Fruit fly (Drosophila melanogaster) whole organism, embryonic: ENCODE data around the gene CG13659.

Experiments used
- Aef1 ChIP-seq: fragments of 200-800 bp; sonication (Bioruptor generic); IDR thresholded peaks from 3 replicates; pipeline ENCODE4 v1.3.6; 2022; ENCODE audit warnings: missing biosample characterization, missing genetic modification characterization
- Atf6 ChIP-seq: fragments of 200-800 bp; sonication (Bioruptor generic); IDR thresholded peaks from 2 replicates; pipeline ENCODE4 v1.3.6; 2022; ENCODE audit warnings: missing biosample characterization, missing genetic modification characterization
- CG10565 ChIP-seq: fragments of 200-800 bp; sonication (Bioruptor generic); optimal IDR thresholded peaks from 3 replicates; lab custom pipeline; 2016; ENCODE audit warnings: missing biosample characterization, mild to moderate bottlenecking, missing genetic modification characterization
- CG10654 ChIP-seq: fragments of 200-800 bp; sonication (Bioruptor generic); optimal IDR thresholded peaks from 2 replicates; lab custom pipeline; 2016; ENCODE audit warnings: missing biosample characterization, missing genetic modification characterization
- CG13624 ChIP-seq: fragments of 200-800 bp; sonication (Bioruptor generic); optimal IDR thresholded peaks from 2 replicates; lab custom pipeline; 2016; ENCODE audit warnings: missing biosample characterization, missing genetic modification characterization
- CG18476 ChIP-seq: fragments of 200-800 bp; sonication (Bioruptor generic); optimal IDR thresholded peaks from 2 replicates; lab custom pipeline; 2016; ENCODE audit warnings: missing biosample characterization, mild to moderate bottlenecking, missing genetic modification characterization
- CG18599 ChIP-seq: fragments of 200-800 bp; sonication (Bioruptor generic); optimal IDR thresholded peaks from 3 replicates; lab custom pipeline; 2017; ENCODE audit warnings: missing biosample characterization, missing genetic modification characterization, mild to moderate bottlenecking, moderate library complexity, missing genetic modification reagents
- CG18619 ChIP-seq: fragments of 200-800 bp; sonication (Bioruptor generic); optimal IDR thresholded peaks from 3 replicates; lab custom pipeline; 2017; ENCODE audit warnings: missing biosample characterization, mild to moderate bottlenecking, missing genetic modification characterization
- CG30020 ChIP-seq: fragments of 200-800 bp; optimal IDR thresholded peaks from 2 replicates; lab custom pipeline; 2019; ENCODE audit warnings: missing biosample characterization, mild to moderate bottlenecking, missing genetic modification characterization, moderate library complexity
- CG3163 ChIP-seq: fragments of 200-800 bp; sonication (Bioruptor generic); optimal IDR thresholded peaks from 3 replicates; lab custom pipeline; 2016; ENCODE audit warnings: missing biosample characterization, missing genetic modification characterization
- CG34422 ChIP-seq: fragments of 200-800 bp; sonication (Bioruptor generic); IDR thresholded peaks from 3 replicates; pipeline ENCODE4 v1.3.6; 2022; ENCODE audit warnings: missing biosample characterization, missing genetic modification characterization
- CG5180 ChIP-seq: fragments of 200-800 bp; sonication (Bioruptor generic); optimal IDR thresholded peaks from 3 replicates; lab custom pipeline; 2017; ENCODE audit warnings: missing biosample characterization, missing genetic modification characterization, mild to moderate bottlenecking, moderate library complexity, missing genetic modification reagents
- CG6854 ChIP-seq: fragments of 200-800 bp; sonication (Bioruptor generic); optimal IDR thresholded peaks from 3 replicates; lab custom pipeline; 2017; ENCODE audit warnings: missing biosample characterization, mild to moderate bottlenecking, missing genetic modification characterization
- CG7357 ChIP-seq: fragments of 200-800 bp; sonication (Bioruptor generic); IDR thresholded peaks from 3 replicates; pipeline ENCODE4 v1.3.6; 2022; ENCODE audit warnings: missing biosample characterization, missing genetic modification characterization
- CG9817 ChIP-seq: fragments of 200-800 bp; sonication (Bioruptor generic); optimal IDR thresholded peaks from 2 replicates; lab custom pipeline; 2018; ENCODE audit warnings: missing biosample characterization, mild to moderate bottlenecking, missing genetic modification characterization, moderate library complexity
- Dip2 ChIP-seq: fragments of 200-800 bp; sonication (Bioruptor generic); IDR thresholded peaks from 2 replicates; pipeline ENCODE4 v1.3.6; 2022; ENCODE audit warnings: missing biosample characterization, missing genetic modification characterization
- Drgx ChIP-seq: fragments of 200-800 bp; sonication (Bioruptor generic); IDR thresholded peaks from 2 replicates; pipeline ENCODE4 v1.3.6; 2022; ENCODE audit warnings: missing biosample characterization, missing genetic modification characterization
- HLH54F ChIP-seq: fragments of 200-800 bp; sonication (Bioruptor generic); optimal IDR thresholded peaks from 3 replicates; lab custom pipeline; 2016; ENCODE audit warnings: missing biosample characterization, missing genetic modification characterization
- Hmx ChIP-seq: fragments of 200-800 bp; sonication (Bioruptor generic); optimal IDR thresholded peaks from 2 replicates; lab custom pipeline; 2016; ENCODE audit warnings: missing biosample characterization, missing genetic modification characterization
- NFAT ChIP-seq: fragments of 200-800 bp; sonication (Bioruptor generic); IDR thresholded peaks from 2 replicates; pipeline ENCODE4 v1.3.6; 2022; ENCODE audit warnings: missing biosample characterization, missing genetic modification characterization
- Neu2 ChIP-seq: fragments of 200-800 bp; sonication (Bioruptor generic); optimal IDR thresholded peaks from 3 replicates; lab custom pipeline; 2016; ENCODE audit warnings: missing biosample characterization, missing genetic modification characterization, borderline replicate concordance
- Ravus ChIP-seq: fragments of 200-800 bp; sonication (Bioruptor generic); IDR thresholded peaks from 2 replicates; pipeline ENCODE4 v1.3.6; 2022; ENCODE audit warnings: missing biosample characterization, missing genetic modification characterization
- Scr ChIP-seq: fragments of 200-800 bp; sonication (Bioruptor generic); IDR thresholded peaks from 2 replicates; pipeline ENCODE4 v1.3.6; 2022; ENCODE audit warnings: missing biosample characterization, missing genetic modification characterization; ENCODE audit not compliant: partially characterized antibody
- Side ChIP-seq: fragments of 200-800 bp; sonication (Bioruptor generic); optimal IDR thresholded peaks from 2 replicates; lab custom pipeline; 2016; ENCODE audit warnings: missing biosample characterization, missing genetic modification characterization
- Spps ChIP-seq: fragments of 200-800 bp; sonication (Bioruptor generic); optimal IDR thresholded peaks from 2 replicates; lab custom pipeline; 2018; ENCODE audit warnings: missing biosample characterization, mild to moderate bottlenecking, missing genetic modification characterization
- cad ChIP-seq: fragments of >200 bp; optimal IDR thresholded peaks from 2 replicates; lab custom pipeline; 2017; ENCODE audit warnings: missing biosample characterization, missing genetic modification characterization
- cas ChIP-seq: fragments of 200-800 bp; sonication (Bioruptor generic); IDR thresholded peaks from 2 replicates; pipeline ENCODE4 v1.3.6; 2022; ENCODE audit warnings: missing biosample characterization, missing genetic modification characterization
- chif ChIP-seq, 2 experiments: fragments of 200-800 bp; sonication (Bioruptor generic); optimal IDR thresholded peaks; 3 replicates each; lab custom pipeline; 2016; ENCODE audit warnings: missing biosample characterization in 2 of 2, missing genetic modification characterization in 2 of 2
- chn ChIP-seq: fragments of 200-800 bp; sonication (Bioruptor generic); optimal IDR thresholded peaks from 2 replicates; lab custom pipeline; 2016; ENCODE audit warnings: missing biosample characterization, missing genetic modification characterization
- cwo ChIP-seq: fragments of 200-800 bp; sonication (Bioruptor generic); optimal IDR thresholded peaks from 3 replicates; lab custom pipeline; 2017; ENCODE audit warnings: missing biosample characterization, missing genetic modification characterization, mild to moderate bottlenecking, moderate library complexity, missing genetic modification reagents
- da ChIP-seq: fragments of 200-800 bp; sonication (Bioruptor generic); optimal IDR thresholded peaks from 2 replicates; lab custom pipeline; 2016; ENCODE audit warnings: missing biosample characterization, missing genetic modification characterization
- dan ChIP-seq: fragments of 200-800 bp; sonication (Bioruptor generic); IDR thresholded peaks from 2 replicates; pipeline ENCODE4 v1.3.6; 2022; ENCODE audit warnings: missing biosample characterization, missing genetic modification characterization
- dmrt11E ChIP-seq: fragments of 200-800 bp; sonication (Bioruptor generic); optimal IDR thresholded peaks from 3 replicates; lab custom pipeline; 2018; ENCODE audit warnings: missing biosample characterization, mild to moderate bottlenecking, missing genetic modification characterization, moderate library complexity
- esg ChIP-seq: fragments of 200-800 bp; sonication (Bioruptor generic); conservative IDR thresholded peaks from 2 replicates; pipeline ENCODE4 v1.3.6; 2022; ENCODE audit warnings: missing biosample characterization, missing genetic modification characterization
- eve ChIP-seq, 2 experiments: fragments of >200 bp; optimal IDR thresholded peaks; 2 replicates each; lab custom pipeline; 2017; ENCODE audit warnings: missing biosample characterization in 2 of 2, missing genetic modification characterization in 2 of 2
- eyg ChIP-seq: fragments of 200-800 bp; sonication (Bioruptor generic); optimal IDR thresholded peaks from 3 replicates; lab custom pipeline; 2016; ENCODE audit warnings: missing biosample characterization, missing genetic modification characterization
- ftz-f1 ChIP-seq: fragments of 200-800 bp; sonication (Bioruptor generic); optimal IDR thresholded peaks from 2 replicates; lab custom pipeline; 2016; ENCODE audit warnings: missing biosample characterization, missing genetic modification characterization
- gem ChIP-seq: fragments of 200-800 bp; sonication (Bioruptor generic); optimal IDR thresholded peaks from 2 replicates; lab custom pipeline; 2019; ENCODE audit warnings: missing biosample characterization, mild to moderate bottlenecking, missing genetic modification characterization, moderate library complexity
- hth ChIP-seq: fragments of >200 bp; optimal IDR thresholded peaks from 2 replicates; lab custom pipeline; 2017; ENCODE audit warnings: inconsistent platforms
- jing ChIP-seq: fragments of 200-800 bp; sonication (Bioruptor generic); optimal IDR thresholded peaks from 2 replicates; lab custom pipeline; 2018; ENCODE audit warnings: missing biosample characterization, mild to moderate bottlenecking, missing genetic modification characterization
- kni ChIP-seq: fragments of 200-800 bp; sonication (Bioruptor generic); optimal IDR thresholded peaks from 3 replicates; lab custom pipeline; 2017; ENCODE audit warnings: mild to moderate bottlenecking, missing biosample characterization, missing genetic modification reagents, missing genetic modification characterization
- nerfin-2 ChIP-seq: fragments of 200-800 bp; sonication (Bioruptor generic); IDR thresholded peaks from 2 replicates; pipeline ENCODE4 v1.3.6; 2022; ENCODE audit warnings: missing biosample characterization, missing genetic modification characterization; ENCODE audit not compliant: partially characterized antibody
- onecut ChIP-seq: fragments of 200-800 bp; sonication (Bioruptor generic); IDR thresholded peaks from 2 replicates; pipeline ENCODE4 v1.3.6; 2022; ENCODE audit warnings: missing biosample characterization, missing genetic modification characterization
- ranshi ChIP-seq: fragments of 200-800 bp; sonication (Bioruptor generic); IDR thresholded peaks from 2 replicates; pipeline ENCODE4 v1.3.6; 2022; ENCODE audit warnings: missing biosample characterization, missing genetic modification characterization
- ro ChIP-seq: fragments of 200-800 bp; sonication (Bioruptor generic); IDR thresholded peaks from 2 replicates; pipeline ENCODE4 v1.3.6; 2022; ENCODE audit warnings: missing biosample characterization, missing genetic modification characterization
- run ChIP-seq: fragments of 200-800 bp; sonication (Bioruptor generic); optimal IDR thresholded peaks from 3 replicates; lab custom pipeline; 2018; ENCODE audit warnings: missing biosample characterization, mild to moderate bottlenecking, missing genetic modification characterization
- sd ChIP-seq: fragments of 200-800 bp; sonication (Bioruptor generic); optimal IDR thresholded peaks from 3 replicates; lab custom pipeline; 2018; ENCODE audit warnings: missing biosample characterization, mild to moderate bottlenecking, missing genetic modification characterization, moderate library complexity
- so ChIP-seq: fragments of 200-800 bp; sonication (Bioruptor generic); IDR thresholded peaks from 3 replicates; pipeline ENCODE4 v1.3.6; 2022; ENCODE audit warnings: missing biosample characterization, missing genetic modification characterization
- tap ChIP-seq: fragments of 200-800 bp; optimal IDR thresholded peaks from 3 replicates; lab custom pipeline; 2019; ENCODE audit warnings: missing biosample characterization, mild to moderate bottlenecking, missing genetic modification characterization, moderate library complexity
- tio ChIP-seq: fragments of 200-800 bp; sonication (Bioruptor generic); optimal IDR thresholded peaks from 2 replicates; lab custom pipeline; 2017; ENCODE audit warnings: missing biosample characterization, missing genetic modification characterization, inconsistent platforms
- vvl ChIP-seq: fragments of 200-800 bp; sonication (Bioruptor generic); IDR thresholded peaks from 2 replicates; pipeline ENCODE4 v1.3.6; 2022; ENCODE audit warnings: missing biosample characterization, missing genetic modification characterization

Gene CG13659

DNA sequence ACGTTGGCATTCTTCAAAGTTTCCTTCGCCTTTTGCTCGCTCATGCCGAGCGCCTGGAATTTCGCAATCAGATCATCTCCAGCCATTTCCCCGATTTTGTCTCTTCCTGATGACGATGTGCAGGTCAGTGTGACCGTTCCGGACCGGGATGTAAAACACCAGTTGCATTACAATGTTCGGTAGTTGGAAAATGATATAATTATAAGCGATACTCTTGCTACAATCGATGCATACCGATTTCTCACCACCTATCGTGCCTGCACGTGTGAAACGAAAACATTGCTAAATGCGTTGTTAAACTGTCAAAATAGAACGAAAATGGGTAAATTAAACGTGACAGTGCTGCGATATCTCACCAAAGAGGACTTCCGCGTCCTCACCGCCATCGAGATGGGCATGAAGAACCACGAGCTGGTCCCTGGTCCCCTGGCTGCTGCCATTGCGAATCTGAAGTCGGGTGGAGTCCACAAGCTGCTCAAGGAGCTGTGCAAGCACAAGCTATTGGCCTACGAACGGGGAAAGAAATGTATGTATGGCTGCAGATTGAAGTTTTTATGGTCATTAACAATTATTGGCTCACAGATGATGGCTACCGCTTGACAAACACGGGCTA is 35.0 kb upstream of the CG13659 start, which contains the start of the genes GlnRS and RIOK2 (continued):
- no peak for TF ChIP-seq ftz-f1 (GFP tag; lab: Kevin White, UChicago)
- TF ChIP-seq CG34422 (GFP tag; lab: Robert Waterston, UW) = peak; percentile 85; the same call in 2 of the 3 replicates
- TF ChIP-seq jing (GFP tag; lab: Kevin White, UChicago) = no peak
- TF ChIP-seq gem (tag; lab: Kevin White, UChicago) = no peak
- TF ChIP-seq onecut (GFP tag; lab: Robert Waterston, UW) = no peak
- no peak for TF ChIP-seq CG9817 (tag; lab: Kevin White, UChicago)
- no peak for TF ChIP-seq CG18599 (GFP tag; lab: Kevin White, UChicago)
- no peak for TF ChIP-seq Drgx (GFP tag; lab: Robert Waterston, UW)
- TF ChIP-seq esg (GFP tag; lab: Robert Waterston, UW) = no peak
- peak; percentile 99 for TF ChIP-seq CG7357 (GFP tag; lab: Robert Waterston, UW)
- no peak; the same call in 1 of the 2 replicates for TF ChIP-seq NFAT
- peak; percentile 75 for TF ChIP-seq CG13624 (GFP tag; lab: Kevin White, UChicago)
- TF ChIP-seq Hmx (GFP tag; lab: Kevin White, UChicago) = no peak
- no peak for TF ChIP-seq hth (lab: Kevin White, UChicago)
- no peak for TF ChIP-seq HLH54F (GFP tag; lab: Kevin White, UChicago)
- peak; percentile 75; the same call in 1 of the 2 replicates for TF ChIP-seq nerfin-2 (GFP tag; lab: Robert Waterston, UW)
- no peak for TF ChIP-seq CG10565 (GFP tag; lab: Kevin White, UChicago)
- no peak for TF ChIP-seq CG5180 (GFP tag; lab: Kevin White, UChicago)
- TF ChIP-seq cad (GFP tag; lab: Kevin White, UChicago) = no peak
- peak; percentile 10 for TF ChIP-seq Neu2 (GFP tag; lab: Kevin White, UChicago)
- peak; percentile 94 for TF ChIP-seq CG30020
- no peak for TF ChIP-seq Aef1 (GFP tag; lab: Robert Waterston, UW)
- peak; percentile 94 for TF ChIP-seq Scr (GFP tag; lab: Robert Waterston, UW)
- TF ChIP-seq ro (GFP tag; lab: Robert Waterston, UW) = no peak
- TF ChIP-seq Atf6 = no peak
- no peak for TF ChIP-seq Ravus (GFP tag; lab: Robert Waterston, UW)
- no peak for TF ChIP-seq tap
- no peak for TF ChIP-seq kni
- no peak for TF ChIP-seq Dip2 (GFP tag; lab: Robert Waterston, UW)
- no peak for TF ChIP-seq CG3163 (GFP tag; lab: Kevin White, UChicago)
- no peak for TF ChIP-seq dan (GFP tag; lab: Robert Waterston, UW)
- TF ChIP-seq CG10654 (GFP tag; lab: Kevin White, UChicago) = no peak
- no peak for TF ChIP-seq dmrt11E (tag; lab: Kevin White, UChicago)
- TF ChIP-seq CG18476 (GFP tag; lab: Kevin White, UChicago) = no peak
- TF ChIP-seq eve (GFP tag; optimal IDR thresholded peaks at IDR 0.05; lab: Kevin White, UChicago) = no peak
- no peak for TF ChIP-seq chn (GFP tag; lab: Kevin White, UChicago)
- no peak for TF ChIP-seq da
- no peak for TF ChIP-seq run (tag; lab: Kevin White, UChicago)
- TF ChIP-seq sd (tag; lab: Kevin White, UChicago) = peak; percentile 66
- no peak for TF ChIP-seq CG6854
- TF ChIP-seq eyg (GFP tag; lab: Kevin White, UChicago) = no peak
- no peak for TF ChIP-seq chif (GFP tag; optimal IDR thresholded peaks at IDR 0.05; lab: Kevin White, UChicago)
- peak; percentile 96 for TF ChIP-seq cwo (GFP tag; lab: Kevin White, UChicago)
- TF ChIP-seq ranshi (GFP tag; lab: Robert Waterston, UW) = no peak
- no peak for TF ChIP-seq Spps (tag; lab: Kevin White, UChicago)
- TF ChIP-seq so = no peak
- TF ChIP-seq vvl = peak; percentile 8; the same call in 1 of the 2 replicates
- peak; percentile 34 for TF ChIP-seq Side (GFP tag; lab: Kevin White, UChicago)
- TF ChIP-seq cas (GFP tag; lab: Robert Waterston, UW) = 0 out of 2 replicates have a peak, but pooled peaks have one; percentile 13
- no peak for TF ChIP-seq tio (GFP tag; lab: Kevin White, UChicago)
- TF ChIP-seq CG18619 (GFP tag; lab: Kevin White, UChicago) = no peak
